Worm (Caenorhabditis elegans): ENCODE measurements around the gene ugt-8.

The ugt-8 gene

ce11 chrV:4912313-4912712 lies 8.6 kb downstream of the ugt-8 start, which contains the start of gene H23N18.5:
TSS of gene H23N18.5 (minus strand) at chrV:4912381.
- TF ChIP-seq tra-4 (tag; optimal IDR thresholded peaks at IDR 0.05) = no peak
- no peak for TF ChIP-seq F13C5.2 (tag; optimal IDR thresholded peaks at IDR 0.05)
- no peak for TF ChIP-seq tbx-37 (GFP tag; conservative IDR thresholded peaks at IDR 0.05)
- no peak for TF ChIP-seq B0310.2 (tag; optimal IDR thresholded peaks at IDR 0.05)
- TF ChIP-seq sea-1 (GFP tag; conservative IDR thresholded peaks at IDR 0.05) = no peak
- no peak for TF ChIP-seq aly-1 (tag; optimal IDR thresholded peaks at IDR 0.05)
- no peak for TF ChIP-seq ama-1 (optimal IDR thresholded peaks at IDR 0.05)
- no peak for TF ChIP-seq ceh-36 (tag; optimal IDR thresholded peaks at IDR 0.05)
- no peak for TF ChIP-seq hnd-1 (tag; optimal IDR thresholded peaks at IDR 0.05)
- no peak for TF ChIP-seq pes-1 (GFP tag; IDR thresholded peaks at IDR 0.05)
- TF ChIP-seq ets-7 (tag; optimal IDR thresholded peaks at IDR 0.05) = no peak

- TF ChIP-seq ama-1 (optimal IDR thresholded peaks at IDR 0.05) (no peak), scrt-1 (GFP tag; IDR thresholded peaks at IDR 0.05) (no peak), B0310.2 (tag; optimal IDR thresholded peaks at IDR 0.05) (no peak), sea-1 (GFP tag; conservative IDR thresholded peaks at IDR 0.05) (no peak), pes-1 (GFP tag; IDR thresholded peaks at IDR 0.05) (no peak), hmbx-1 (tag; optimal IDR thresholded peaks at IDR 0.05) (no peak), ceh-13 (GFP tag; optimal IDR thresholded peaks at IDR 0.05) (no peak), hnd-1 (tag; optimal IDR thresholded peaks at IDR 0.05) (no peak), tra-4 (tag; optimal IDR thresholded peaks at IDR 0.05) (no peak), F13C5.2 (tag; optimal IDR thresholded peaks at IDR 0.05) (no peak), flt-1 (GFP tag; IDR thresholded peaks at IDR 0.05) (no peak), tbx-11 (GFP tag; IDR thresholded peaks at IDR 0.05) (no peak), ceh-36 (tag; optimal IDR thresholded peaks at IDR 0.05) (no peak), hmg-4 (GFP tag; optimal IDR thresholded peaks at IDR 0.05) (no peak), tbx-37 (GFP tag; conservative IDR thresholded peaks at IDR 0.05) (no peak), aly-1 (tag; optimal IDR thresholded peaks at IDR 0.05) (no peak), ets-7 (tag; optimal IDR thresholded peaks at IDR 0.05) (no peak)
These were observed 10.1 kb downstream of the ugt-8 start for ce11 chrV:4913853-4914252.

ce11 chrV:4914879-4915278 lies 11.1 kb downstream of the ugt-8 start, which contains the start of gene H23N18.6:
TSS of gene H23N18.6 (minus strand) at chrV:4915079.
- no peak for TF ChIP-seq ets-7 (tag; optimal IDR thresholded peaks at IDR 0.05)
- no peak for TF ChIP-seq tbx-37 (GFP tag; conservative IDR thresholded peaks at IDR 0.05)

- TF ChIP-seq ets-7 (tag; optimal IDR thresholded peaks at IDR 0.05) (no peak), tra-4 (tag; optimal IDR thresholded peaks at IDR 0.05) (no peak), B0310.2 (tag; optimal IDR thresholded peaks at IDR 0.05) (no peak), ama-1 (optimal IDR thresholded peaks at IDR 0.05) (no peak), scrt-1 (GFP tag; IDR thresholded peaks at IDR 0.05) (no peak), F13C5.2 (tag; optimal IDR thresholded peaks at IDR 0.05) (no peak), hnd-1 (tag; optimal IDR thresholded peaks at IDR 0.05) (no peak)
These were observed 14.4 kb downstream of the ugt-8 start, which contains the start of gene C02E7.7 for ce11 chrV:4918091-4918624. TSS of gene C02E7.7 (minus strand) at chrV:4918574.

- no peak for TF ChIP-seq ceh-13 (GFP tag; optimal IDR thresholded peaks at IDR 0.05)
- no peak for TF ChIP-seq tra-4 (tag; optimal IDR thresholded peaks at IDR 0.05)
- TF ChIP-seq F13C5.2 (tag; optimal IDR thresholded peaks at IDR 0.05) = no peak
- no peak for TF ChIP-seq aly-1 (tag; optimal IDR thresholded peaks at IDR 0.05)
- TF ChIP-seq scrt-1 (GFP tag; IDR thresholded peaks at IDR 0.05) = no peak
- no peak for TF ChIP-seq hmg-4 (GFP tag; optimal IDR thresholded peaks at IDR 0.05)
These were observed 15.0 kb downstream of the ugt-8 start, which contains the start of gene C02E7.6 for ce11 chrV:4918664-4919257. TSS of gene C02E7.6 (plus strand) at chrV:4919207.

ce11 chrV:4920690-4921152 lies 17.0 kb downstream of the ugt-8 start, which contains the start of the genes C02E7.8 and srh-23:
TSS of gene C02E7.8 (minus strand) at chrV:4920790.
TSS of gene srh-23 (plus strand) at chrV:4921102.
- no peak for TF ChIP-seq ceh-13 (GFP tag; optimal IDR thresholded peaks at IDR 0.05)
- TF ChIP-seq tra-4 (tag; optimal IDR thresholded peaks at IDR 0.05) = no peak
- TF ChIP-seq aly-1 (tag; optimal IDR thresholded peaks at IDR 0.05) = no peak
- no peak for TF ChIP-seq flt-1 (GFP tag; IDR thresholded peaks at IDR 0.05)
- no peak for TF ChIP-seq hmg-4 (GFP tag; optimal IDR thresholded peaks at IDR 0.05)
- no peak for TF ChIP-seq ceh-36 (tag; optimal IDR thresholded peaks at IDR 0.05)
- TF ChIP-seq F13C5.2 (tag; optimal IDR thresholded peaks at IDR 0.05) = no peak
- TF ChIP-seq sea-1 (GFP tag; conservative IDR thresholded peaks at IDR 0.05) = no peak
- no peak for TF ChIP-seq ets-7 (tag; optimal IDR thresholded peaks at IDR 0.05)
- no peak for TF ChIP-seq scrt-1 (GFP tag; IDR thresholded peaks at IDR 0.05)
- no peak for TF ChIP-seq tbx-11 (GFP tag; IDR thresholded peaks at IDR 0.05)
- TF ChIP-seq pes-1 (GFP tag; IDR thresholded peaks at IDR 0.05) = no peak
- TF ChIP-seq tbx-37 (GFP tag; conservative IDR thresholded peaks at IDR 0.05) = no peak

ce11 chrV:4922024-4922423 lies 18.3 kb downstream of the ugt-8 start, which contains the start of gene srh-22:
TSS of gene srh-22 (plus strand) at chrV:4922324.
- TF ChIP-seq tbx-11 (GFP tag; IDR thresholded peaks at IDR 0.05) (no peak), B0310.2 (tag; optimal IDR thresholded peaks at IDR 0.05) (no peak), F13C5.2 (tag; optimal IDR thresholded peaks at IDR 0.05) (no peak), tra-4 (tag; optimal IDR thresholded peaks at IDR 0.05) (no peak), ama-1 (optimal IDR thresholded peaks at IDR 0.05) (no peak), pes-1 (GFP tag; IDR thresholded peaks at IDR 0.05) (no peak), flt-1 (GFP tag; IDR thresholded peaks at IDR 0.05) (no peak), hmg-4 (GFP tag; optimal IDR thresholded peaks at IDR 0.05) (no peak), ceh-36 (tag; optimal IDR thresholded peaks at IDR 0.05) (no peak), tbx-37 (GFP tag; conservative IDR thresholded peaks at IDR 0.05) (no peak), ets-7 (tag; optimal IDR thresholded peaks at IDR 0.05) (no peak), sea-1 (GFP tag; conservative IDR thresholded peaks at IDR 0.05) (no peak), scrt-1 (GFP tag; IDR thresholded peaks at IDR 0.05) (no peak), ceh-13 (GFP tag; optimal IDR thresholded peaks at IDR 0.05) (no peak), hmbx-1 (tag; optimal IDR thresholded peaks at IDR 0.05) (no peak), aly-1 (tag; optimal IDR thresholded peaks at IDR 0.05) (no peak)
